Worm (Caenorhabditis elegans) whole organism, L4 larva: Measurements from ENCODE around the gene K02E11.10.

Source experiments
- ces-1 ChIP-seq: fragments of 150-350 bp; sonication (generic microtip); optimal IDR thresholded peaks from 4 replicates; lab custom pipeline; 2014; ENCODE audit warnings: missing biosample characterization, missing genetic modification reagents, missing genetic modification characterization
- mdl-1 ChIP-seq, 2 experiments: fragments of 150-350 bp in 1 of 2; sonication (generic microtip) in 1 of 2; optimal IDR thresholded peaks; 2 replicates each; lab custom pipeline; 2014 to 2017; ENCODE audit warnings: missing biosample characterization in 2 of 2, missing genetic modification characterization in 2 of 2
- nhr-42 ChIP-seq: fragments of 200-800 bp; sonication (Bioruptor generic); IDR thresholded peaks from 2 replicates; pipeline ENCODE4 v1.3.6; 2022; ENCODE audit warnings: missing genetic modification characterization, missing compliant biosample characterization
- nhr-6 ChIP-seq: fragments of 150-350 bp; optimal IDR thresholded peaks from 2 replicates; lab custom pipeline; 2014; ENCODE audit warnings: missing biosample characterization, missing genetic modification characterization
- zag-1 ChIP-seq: fragments of 150-350 bp; optimal IDR thresholded peaks from 2 replicates; lab custom pipeline; 2014; ENCODE audit warnings: missing biosample characterization, missing genetic modification characterization

DNA sequence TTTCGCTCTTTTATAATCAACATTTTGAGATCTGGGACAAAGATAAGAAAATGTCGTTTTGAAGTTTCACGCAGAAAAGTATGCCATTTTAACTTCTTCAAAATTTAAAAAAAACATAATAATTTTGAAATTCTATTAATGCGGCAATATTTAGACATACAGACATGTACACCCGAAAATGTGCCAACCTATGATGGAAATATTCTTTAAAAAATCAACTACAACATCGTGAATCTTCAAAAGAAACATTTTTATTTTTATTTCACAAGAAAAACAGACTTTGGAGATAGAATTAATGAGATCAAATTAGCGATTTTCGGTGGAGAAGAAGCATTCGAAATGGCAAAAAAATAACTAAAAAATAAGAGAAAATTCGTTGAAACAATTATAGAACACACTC is 25.8 kb downstream of the K02E11.10 start, which contains the start of gene T16A9.5:
- TF ChIP-seq ces-1: no peak
- TF ChIP-seq zag-1: no peak
- no peak for TF ChIP-seq nhr-42 (GFP tag; lab: Robert Waterston, UW)
- TF ChIP-seq nhr-6 (tag; lab: Kevin White, UChicago): no peak
- no peak for TF ChIP-seq mdl-1 (tag; optimal IDR thresholded peaks at IDR 0.05; lab: Kevin White, UChicago)
